Fruit fly (Drosophila melanogaster): Measurements from ENCODE around the gene REPTOR-BP.

REPTOR-BP gene

dm6 chr2L:10272224-10272623 is 8.3 kb downstream of the REPTOR-BP start, which contains the start of gene trk:
TSS of gene trk (minus strand) at chr2L:10272324.
- no peak for TF ChIP-seq noc (tag; optimal IDR thresholded peaks at IDR 0.05)

dm6 chr2L:10276436-10276835 is 12.5 kb downstream of the REPTOR-BP start:
- TF ChIP-seq noc (tag; optimal IDR thresholded peaks at IDR 0.05) = no peak

dm6 chr2L:10276846-10277245 is 12.9 kb downstream of the REPTOR-BP start:
- TF ChIP-seq noc (tag; optimal IDR thresholded peaks at IDR 0.05) = no peak

- no peak for TF ChIP-seq noc (tag; optimal IDR thresholded peaks at IDR 0.05)
Measured at dm6 chr2L:10277362-10277761, 13.4 kb downstream of the REPTOR-BP start.

- TF ChIP-seq noc (tag; optimal IDR thresholded peaks at IDR 0.05) = no peak
Measured at dm6 chr2L:10278658-10279057, 14.7 kb downstream of the REPTOR-BP start, which contains the start of gene Utx. TSS of gene Utx (minus strand) at chr2L:10278811.

- TF ChIP-seq noc (tag; optimal IDR thresholded peaks at IDR 0.05) = no peak
Measured at dm6 chr2L:10280772-10281171, 16.8 kb downstream of the REPTOR-BP start, which contains the start of gene CG34043. TSS of gene CG34043 (minus strand) at chr2L:10280872.

- no peak for TF ChIP-seq noc (tag; optimal IDR thresholded peaks at IDR 0.05)
Measured at dm6 chr2L:10291276-10291675, 27.4 kb downstream of the REPTOR-BP start.

dm6 chr2L:10292066-10292560 is 28.2 kb downstream of the REPTOR-BP start, which contains the start of gene Ufd4:
TSS of gene Ufd4 (minus strand) at chr2L:10292365.
- TF ChIP-seq noc (tag; optimal IDR thresholded peaks at IDR 0.05) = no peak

- no peak for TF ChIP-seq noc (tag; optimal IDR thresholded peaks at IDR 0.05)
Measured at dm6 chr2L:10294798-10295669, 31.1 kb downstream of the REPTOR-BP start, which contains the start of gene Hand. TSS of gene Hand (minus strand) at chr2L:10295385.

dm6 chr2L:10298306-10298705 is 34.4 kb downstream of the REPTOR-BP start:
- TF ChIP-seq noc (tag; optimal IDR thresholded peaks at IDR 0.05) = no peak

- TF ChIP-seq noc (tag; optimal IDR thresholded peaks at IDR 0.05) = no peak
Measured at dm6 chr2L:10299077-10299809, 35.3 kb downstream of the REPTOR-BP start.

dm6 chr2L:10299810-10300147 is 35.9 kb downstream of the REPTOR-BP start, which contains the start of gene CYLD:
TSS of gene CYLD (minus strand) at chr2L:10299847.
- TF ChIP-seq noc (tag; optimal IDR thresholded peaks at IDR 0.05) = no peak

- no peak for TF ChIP-seq noc (tag; optimal IDR thresholded peaks at IDR 0.05)
Measured at dm6 chr2L:10301918-10302317, 38.0 kb downstream of the REPTOR-BP start, which contains the start of gene CG13138. TSS of gene CG13138 (minus strand) at chr2L:10302018.

- TF ChIP-seq noc (tag; optimal IDR thresholded peaks at IDR 0.05) = no peak
Measured at dm6 chr2L:10303786-10304185, 39.9 kb downstream of the REPTOR-BP start, which contains the start of gene nmd. TSS of gene nmd (minus strand) at chr2L:10303947.

- peak; percentile 64 for TF ChIP-seq noc (tag; optimal IDR thresholded peaks at IDR 0.05)
Measured at dm6 chr2L:10305538-10306147, 41.7 kb downstream of the REPTOR-BP start.

All from whole organism, larva.